Worm (Caenorhabditis elegans) whole organism, L4/young adult: ENCODE data around the gene zipt-2.1.

Source experiments
- W03F9.2 ChIP-seq: fragments of 150-350 bp; optimal IDR thresholded peaks from 2 replicates; lab custom pipeline; 2014; ENCODE audit warnings: missing biosample characterization, missing genetic modification characterization
- him-1 ChIP-seq: sonication (generic microtip); optimal IDR thresholded peaks from 2 replicates; lab custom pipeline; 2016; ENCODE audit warnings: missing genotype, missing genetic modification reagents, missing genetic modification characterization, missing compliant biosample characterization

ce11 chrIV:10778582-10778981, 20.9 kb upstream of the zipt-2.1 start:
- TF ChIP-seq him-1 (no peak), W03F9.2 (tag; lab: Kevin White, UChicago) (no peak)
